Fruit fly (Drosophila melanogaster): ENCODE measurements around the gene yellow-e.

Gene yellow-e

DNA sequence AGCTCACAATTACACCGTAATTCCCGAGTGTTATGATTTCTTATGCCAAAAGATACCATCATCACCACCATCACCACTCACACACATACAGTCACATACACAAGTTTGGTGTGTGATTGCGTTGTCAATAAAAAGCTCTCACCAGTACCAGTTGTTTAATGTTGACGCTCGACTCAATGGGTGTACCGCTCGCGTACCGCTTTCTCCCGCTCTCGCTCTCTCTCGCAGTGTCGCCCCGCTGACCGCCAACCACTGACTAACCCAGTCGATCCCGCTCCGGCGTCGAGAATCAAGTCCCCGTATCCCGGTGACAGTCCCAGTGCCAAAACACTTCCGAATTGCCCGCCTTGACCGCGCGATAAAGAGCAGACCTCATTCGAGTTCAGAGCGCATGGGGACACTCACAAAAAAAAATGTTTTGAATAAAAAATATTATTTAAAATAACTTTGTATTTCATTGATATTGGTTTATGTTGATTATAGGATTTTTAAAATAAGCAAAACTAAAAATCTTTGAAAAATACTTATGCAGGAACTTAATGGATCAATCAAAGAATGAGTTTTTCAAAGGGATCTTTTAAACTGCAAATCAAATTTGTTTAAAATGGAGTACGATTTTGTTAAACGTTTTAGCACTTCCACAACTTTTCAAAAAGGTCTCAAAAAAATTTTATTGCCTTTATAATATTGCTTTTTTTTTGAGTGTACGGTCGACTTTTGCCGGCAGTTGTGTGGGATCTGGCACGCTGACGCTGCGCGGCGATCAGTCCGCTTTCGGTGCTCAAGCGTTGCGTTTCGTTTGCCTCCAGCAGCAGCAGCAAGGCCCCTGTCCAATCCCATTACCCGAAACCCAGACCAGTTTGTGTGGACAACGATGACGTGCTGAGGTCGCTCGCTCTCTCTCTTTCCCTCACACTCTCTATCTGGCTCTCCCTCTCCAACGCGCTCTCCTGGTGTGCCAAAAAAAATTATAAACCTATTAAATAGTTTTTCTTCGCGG lies 50.6 kb downstream of the yellow-e start, which contains the start of gene Dic1 (continued):
- TF ChIP-seq topi (GFP tag; optimal IDR thresholded peaks at IDR 0.05) (peak; percentile 98), Sox102F (GFP tag; optimal IDR thresholded peaks at IDR 0.05) (peak; percentile 97), CG9139 (GFP tag; optimal IDR thresholded peaks at IDR 0.05) (peak; percentile 90), achi (GFP tag; optimal IDR thresholded peaks at IDR 0.05) (peak; percentile 97), ss (GFP tag; optimal IDR thresholded peaks at IDR 0.05) (peak; percentile 83 to 93), CG32006 (GFP tag; optimal IDR thresholded peaks at IDR 0.05) (peak; percentile 99), cyc (GFP tag; optimal IDR thresholded peaks at IDR 0.05) (peak; percentile 96), fkh (GFP tag; optimal IDR thresholded peaks at IDR 0.05) (peak; percentile 66), Hr38 (GFP tag; optimal IDR thresholded peaks at IDR 0.05) (peak; percentile 26), Eip75B (GFP tag; optimal IDR thresholded peaks at IDR 0.05) (peak; percentile 97), CG34406 (GFP tag; optimal IDR thresholded peaks at IDR 0.05) (peak; percentile 98), svp (GFP tag) (peak; percentile 100), Blimp-1 (GFP tag; optimal IDR thresholded peaks at IDR 0.05) (peak; percentile 94), CG31627 (GFP tag; optimal IDR thresholded peaks at IDR 0.05) (peak; percentile 96), Met (GFP tag; optimal IDR thresholded peaks at IDR 0.05) (peak; percentile 97), CG3032 (tag; optimal IDR thresholded peaks at IDR 0.05) (peak; percentile 94), CG6276 (GFP tag; optimal IDR thresholded peaks at IDR 0.05) (peak; percentile 98), CG6854 (GFP tag; optimal IDR thresholded peaks at IDR 0.05) (peak; percentile 96)

DNA sequence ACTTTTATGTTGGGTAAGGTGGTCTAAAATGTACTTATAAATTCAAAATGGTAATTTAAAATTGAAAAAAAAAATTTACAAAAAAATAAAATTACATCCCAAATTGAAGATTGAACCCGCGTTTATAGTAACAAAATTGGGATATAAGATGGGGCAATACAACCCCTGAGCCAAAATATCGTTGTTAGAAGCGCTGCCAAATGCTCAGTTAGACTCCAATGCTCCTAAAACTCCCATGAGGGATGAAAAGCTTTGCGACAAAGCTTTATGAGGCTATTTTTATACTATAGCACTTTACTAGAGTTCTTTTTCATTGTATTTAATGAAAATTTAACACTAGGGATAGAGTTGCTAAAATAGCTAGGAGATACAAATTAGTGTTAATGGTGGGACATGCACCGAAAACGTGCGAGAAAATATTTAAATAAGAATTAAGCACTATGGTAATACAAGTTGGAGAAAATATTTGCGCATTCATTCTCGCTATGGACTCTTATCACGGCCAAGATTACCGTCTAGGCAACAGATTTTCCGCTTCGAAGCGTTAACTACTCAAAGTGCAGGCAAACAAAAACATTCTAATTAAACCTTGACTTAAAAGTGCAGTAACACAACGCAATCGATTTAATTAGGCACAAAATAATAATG lies 51.6 kb downstream of the yellow-e start:
- no peak for TF ChIP-seq CG6792 (GFP tag; optimal IDR thresholded peaks at IDR 0.05)
- TF ChIP-seq svp (GFP tag) = no peak
- TF ChIP-seq dac (GFP tag; optimal IDR thresholded peaks at IDR 0.05) = no peak
- TF ChIP-seq CG10631 (GFP tag; optimal IDR thresholded peaks at IDR 0.05) = no peak
- no peak for TF ChIP-seq CG11294 (GFP tag; IDR thresholded peaks at IDR 0.05)
- no peak for TF ChIP-seq CG9139 (GFP tag; optimal IDR thresholded peaks at IDR 0.05)
- no peak for TF ChIP-seq lz (GFP tag; optimal IDR thresholded peaks at IDR 0.05)
- no peak for TF ChIP-seq fd85E (GFP tag; optimal IDR thresholded peaks at IDR 0.05)
- no peak for TF ChIP-seq CG8119 (GFP tag; IDR thresholded peaks at IDR 0.05)
- TF ChIP-seq vri (GFP tag; optimal IDR thresholded peaks at IDR 0.05) = no peak
- TF ChIP-seq Hr4 (GFP tag; optimal IDR thresholded peaks at IDR 0.05) = no peak
- TF ChIP-seq CG32006 (GFP tag; optimal IDR thresholded peaks at IDR 0.05) = no peak
- TF ChIP-seq Blimp-1 (GFP tag; optimal IDR thresholded peaks at IDR 0.05) = no peak
- TF ChIP-seq CG6808 (GFP tag; optimal IDR thresholded peaks at IDR 0.05) = no peak
- no peak for TF ChIP-seq Ets21C (GFP tag; optimal IDR thresholded peaks at IDR 0.05)

DNA sequence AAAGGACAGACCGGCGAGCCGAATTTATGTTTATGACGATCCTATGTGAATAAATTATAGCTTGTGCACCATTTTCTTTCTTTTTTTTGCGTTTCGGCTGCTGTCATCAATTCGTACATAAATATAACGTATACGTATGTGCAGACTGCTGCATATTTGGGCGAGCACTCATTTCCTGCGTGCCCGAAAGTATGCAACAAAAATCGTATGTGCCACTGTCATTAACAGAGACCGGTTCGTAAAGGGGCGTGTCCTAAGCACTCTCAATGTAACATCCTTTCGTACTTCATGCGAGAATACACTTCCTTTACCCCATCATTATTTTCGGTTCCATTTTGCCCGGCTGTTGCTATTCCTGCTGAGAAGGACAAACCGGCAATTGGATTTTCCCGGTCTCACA lies 55.0 kb downstream of the yellow-e start:
- TF ChIP-seq CG3919 (GFP tag; optimal IDR thresholded peaks at IDR 0.05) (peak; percentile 51), OdsH (GFP tag; optimal IDR thresholded peaks at IDR 0.05) (no peak), Blimp-1 (GFP tag; optimal IDR thresholded peaks at IDR 0.05) (no peak), lz (GFP tag; optimal IDR thresholded peaks at IDR 0.05) (no peak), Sox15 (GFP tag; optimal IDR thresholded peaks at IDR 0.05) (no peak), fd59A (GFP tag; optimal IDR thresholded peaks at IDR 0.05) (no peak), salr (GFP tag; optimal IDR thresholded peaks at IDR 0.05) (no peak), CG11762 (GFP tag; optimal IDR thresholded peaks at IDR 0.05; ENCODE audit: insufficient read depth) (no peak), CG6854 (GFP tag; optimal IDR thresholded peaks at IDR 0.05) (no peak), net (GFP tag; optimal IDR thresholded peaks at IDR 0.05) (peak; percentile 18), acj6 (GFP tag; optimal IDR thresholded peaks at IDR 0.05) (no peak), CG1621 (tag; optimal IDR thresholded peaks at IDR 0.05) (peak; percentile 24), topi (GFP tag; optimal IDR thresholded peaks at IDR 0.05) (no peak), Hr4 (GFP tag; optimal IDR thresholded peaks at IDR 0.05) (no peak), Sox102F (GFP tag; optimal IDR thresholded peaks at IDR 0.05) (peak; percentile 22), vri (GFP tag; optimal IDR thresholded peaks at IDR 0.05) (no peak), dsx (GFP tag; optimal IDR thresholded peaks at IDR 0.05; ENCODE audit: poor library complexity, severe bottlenecking) (no peak), CG15336 (GFP tag; IDR thresholded peaks at IDR 0.05) (no peak), Lpt (GFP tag; optimal IDR thresholded peaks at IDR 0.05) (no peak), CG34406 (GFP tag; optimal IDR thresholded peaks at IDR 0.05) (no peak), svp (GFP tag) (no peak), CG16779 (tag; optimal IDR thresholded peaks at IDR 0.05) (no peak), esn (GFP tag; optimal IDR thresholded peaks at IDR 0.05) (no peak), CG4318 (GFP tag; optimal IDR thresholded peaks at IDR 0.05) (no peak), CG10631 (GFP tag; optimal IDR thresholded peaks at IDR 0.05) (no peak)

Measured in whole organism, prepupa.